Worm (Caenorhabditis elegans): Measurements from ENCODE around the gene C17A2.2.

DNA sequence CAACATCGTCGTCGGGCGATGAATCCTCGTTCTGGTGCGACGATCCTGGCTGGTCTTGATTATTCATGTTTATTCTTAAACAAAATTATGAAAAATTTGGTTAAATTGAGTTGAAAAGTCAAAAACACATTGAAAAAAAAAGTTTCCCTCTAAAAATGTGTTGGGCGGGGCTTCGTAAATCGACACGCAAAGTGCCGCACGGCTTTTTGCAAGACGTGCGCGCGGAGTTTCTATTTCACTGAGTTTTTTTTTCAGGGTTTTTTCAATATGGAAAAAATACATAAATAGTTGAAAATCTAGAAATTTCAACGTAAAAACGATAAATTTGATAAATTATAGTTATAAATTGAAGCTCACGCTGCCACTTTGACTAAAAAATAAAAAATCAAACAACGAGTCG, 38.0 kb upstream of the C17A2.2 start, which contains the start of gene F54D10.5:
- TF ChIP-seq nfyb-1 (GFP tag; IDR thresholded peaks at IDR 0.05): no peak
- no peak for TF ChIP-seq unc-62 (GFP tag; optimal IDR thresholded peaks at IDR 0.05)
- TF ChIP-seq ama-1 (optimal IDR thresholded peaks at IDR 0.05): no peak
- no peak for TF ChIP-seq ama-1 (GFP tag; optimal IDR thresholded peaks at IDR 0.05)
- TF ChIP-seq C06A6.2 (GFP tag; conservative IDR thresholded peaks at IDR 0.05): no peak; the same call in 1 of the 2 replicates
- TF ChIP-seq aptf-2 (GFP tag; conservative IDR thresholded peaks at IDR 0.05): no peak
- no peak for TF ChIP-seq F52B5.7 (tag; optimal IDR thresholded peaks at IDR 0.05)
- TF ChIP-seq madf-8 (GFP tag; conservative IDR thresholded peaks at IDR 0.05): no peak
- no peak for TF ChIP-seq mes-4 (tag; optimal IDR thresholded peaks at IDR 0.05)
- no peak for TF ChIP-seq atf-7 (tag; optimal IDR thresholded peaks at IDR 0.05)
- TF ChIP-seq B0035.1 (tag; optimal IDR thresholded peaks at IDR 0.05): no peak
- no peak for TF ChIP-seq snpc-4 (GFP tag; optimal IDR thresholded peaks at IDR 0.05)
- TF ChIP-seq snpc-4 (tag; optimal IDR thresholded peaks at IDR 0.05): no peak
- TF ChIP-seq fkh-3 (tag; optimal IDR thresholded peaks at IDR 0.05): no peak
- TF ChIP-seq ztf-18 (tag; optimal IDR thresholded peaks at IDR 0.05): no peak

All from whole organism, young adult.